Fruit fly (Drosophila melanogaster) whole organism: ENCODE data around the gene DIP2.

Experiments used
- Dll ChIP-seq: fragments of >200 bp; optimal IDR thresholded peaks from 2 replicates; lab custom pipeline; 2017
- pan ChIP-seq: fragments of >200 bp; optimal IDR thresholded peaks from 2 replicates; lab custom pipeline; 2017
- psq ChIP-seq: fragments of >200 bp; optimal IDR thresholded peaks from 2 replicates; lab custom pipeline; 2017
- usp ChIP-seq: fragments of >200 bp; optimal IDR thresholded peaks from 2 replicates; lab custom pipeline; 2017; ENCODE audit warnings: missing biosample characterization, missing genetic modification characterization, mixed read lengths

DNA sequence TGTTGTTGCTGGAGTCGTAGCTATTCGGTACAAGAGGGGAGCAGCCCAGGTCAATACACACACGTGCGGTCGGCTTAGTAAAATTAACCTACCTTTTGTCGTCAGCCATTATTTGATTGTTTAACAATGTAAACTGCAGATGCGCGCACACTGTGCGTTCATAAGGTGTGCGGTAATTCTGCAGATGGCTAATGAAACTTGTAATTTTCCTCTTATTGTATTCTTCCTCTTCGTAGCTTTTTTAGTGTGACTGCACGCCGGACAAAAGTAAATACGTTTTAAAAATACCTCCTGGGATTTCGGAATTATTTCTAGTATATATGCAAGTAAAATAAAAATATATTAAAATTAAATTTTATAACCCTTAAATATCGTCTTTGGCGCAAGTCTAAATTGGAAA is 46.6 kb downstream of the DIP2 start, which contains the start of gene Prp4k:
- no peak for TF ChIP-seq psq (lab: Kevin White, UChicago)
- no peak for TF ChIP-seq usp (GFP tag; lab: Kevin White, UChicago)
- no peak for TF ChIP-seq Dll (lab: Kevin White, UChicago)
- TF ChIP-seq pan (lab: Kevin White, UChicago): no peak
